Fruit fly (Drosophila melanogaster) whole organism, wandering third instar larva: Measurements from ENCODE around the gene REPTOR.
A peak's percentile ranks its signal among the peaks of the same experiment; 100 is the strongest.

ENCODE experiments used
- Abd-B ChIP-seq: fragments of >200 bp; optimal IDR thresholded peaks from 2 replicates; lab custom pipeline; 2017; ENCODE audit warnings: missing biosample characterization, missing genetic modification characterization
- CG32264 ChIP-seq: fragments of 200-800 bp; sonication (Bioruptor generic); optimal IDR thresholded peaks from 2 replicates; lab custom pipeline; 2016; ENCODE audit warnings: missing biosample characterization, missing genetic modification characterization
- CrebA ChIP-seq: fragments of 200-800 bp; sonication (Bioruptor generic); optimal IDR thresholded peaks from 2 replicates; lab custom pipeline; 2016; ENCODE audit warnings: missing biosample characterization, mild to moderate bottlenecking, missing genetic modification characterization, borderline replicate concordance
- Dfd ChIP-seq: fragments of >200 bp; optimal IDR thresholded peaks from 2 replicates; lab custom pipeline; 2017; ENCODE audit warnings: missing biosample characterization, missing genetic modification characterization
- Dif ChIP-seq: fragments of 200-275, 200-300 bp; sonication (Bioruptor generic); optimal IDR thresholded peaks from 2 replicates; lab custom pipeline; 2018; ENCODE audit warnings: missing biosample characterization, missing genetic modification characterization; ENCODE audit not compliant: partially characterized antibody
- GATAd ChIP-seq: sonication (Bioruptor generic); optimal IDR thresholded peaks from 2 replicates; lab custom pipeline; 2016; ENCODE audit warnings: missing biosample characterization, missing genetic modification characterization
- HLH106 ChIP-seq: fragments of 200-800 bp; optimal IDR thresholded peaks from 3 replicates; lab custom pipeline; 2019; ENCODE audit warnings: missing biosample characterization, mild to moderate bottlenecking, missing genetic modification characterization, moderate library complexity
- Hnf4 ChIP-seq: fragments of 200-800 bp; sonication (Bioruptor generic); optimal IDR thresholded peaks from 2 replicates; lab custom pipeline; 2016; ENCODE audit warnings: missing biosample characterization, mild to moderate bottlenecking, missing genetic modification characterization
- Hr78 ChIP-seq: fragments of >200 bp; optimal IDR thresholded peaks from 2 replicates; lab custom pipeline; 2017; ENCODE audit warnings: missing biosample characterization, missing genetic modification characterization
- Hr83 ChIP-seq: fragments of 200-300 bp; sonication (Bioruptor generic); optimal IDR thresholded peaks from 2 replicates; lab custom pipeline; 2016; ENCODE audit warnings: missing biosample characterization, mild to moderate bottlenecking, missing genetic modification characterization, moderate library complexity; ENCODE audit not compliant: poor library complexity, severe bottlenecking
- Jra ChIP-seq: sonication (Bioruptor generic); optimal IDR thresholded peaks from 2 replicates; lab custom pipeline; 2016; ENCODE audit warnings: missing biosample characterization, missing genetic modification characterization
- Myc ChIP-seq: fragments of >200 bp; optimal IDR thresholded peaks from 2 replicates; lab custom pipeline; 2017
- N ChIP-seq: fragments of >200 bp; optimal IDR thresholded peaks from 2 replicates; lab custom pipeline; 2018; ENCODE audit warnings: missing biosample characterization, missing external identifiers, missing genetic modification characterization
- OdsH ChIP-seq: fragments of 200-800 bp; sonication (Bioruptor generic); optimal IDR thresholded peaks from 2 replicates; lab custom pipeline; 2016; ENCODE audit warnings: missing biosample characterization, mild to moderate bottlenecking, missing genetic modification characterization
- Rel ChIP-seq, 2 experiments: fragments of 200-800 bp; sonication (Bioruptor generic) in 1 of 2; optimal IDR thresholded peaks; 2 replicates in 1 of 2; 3 replicates in 1 of 2; lab custom pipeline; 2016 to 2019; ENCODE audit warnings: mild to moderate bottlenecking in 2 of 2, missing biosample characterization in 2 of 2, missing genetic modification characterization in 2 of 2, moderate library complexity in 1 of 2
- Sp1 ChIP-seq: fragments of 200-800 bp; sonication (Bioruptor generic); optimal IDR thresholded peaks from 3 replicates; lab custom pipeline; 2019; ENCODE audit warnings: missing biosample characterization, mild to moderate bottlenecking, missing genetic modification characterization, moderate library complexity
- Vsx2 ChIP-seq: fragments of 200-300, 225-300 bp; sonication (Bioruptor generic); optimal IDR thresholded peaks from 2 replicates; lab custom pipeline; 2018; ENCODE audit warnings: missing biosample characterization, missing genetic modification characterization; ENCODE audit not compliant: partially characterized antibody
- br ChIP-seq: fragments of 200-800 bp; sonication (Bioruptor generic); optimal IDR thresholded peaks from 2 replicates; lab custom pipeline; 2016; ENCODE audit warnings: missing biosample characterization, missing genetic modification characterization
- dl ChIP-seq, 2 experiments: fragments of 175-275, 200-275 bp in 1 of 2; fragments of 200-275 bp in 1 of 2; sonication (Bioruptor generic); optimal IDR thresholded peaks; lab custom pipeline; 2018; ENCODE audit warnings: mild to moderate bottlenecking in 2 of 2, missing biosample characterization in 2 of 2, missing genetic modification characterization in 2 of 2, moderate library complexity in 2 of 2; ENCODE audit not compliant: partially characterized antibody in 2 of 2, insufficient read depth in 1 of 2
- dmrt93B ChIP-seq: fragments of 200-800 bp; sonication (Bioruptor generic); optimal IDR thresholded peaks from 2 replicates; lab custom pipeline; 2018; ENCODE audit warnings: missing biosample characterization, mild to moderate bottlenecking, missing genetic modification characterization
- ey ChIP-seq: fragments of 200-800 bp; sonication (Bioruptor generic); optimal IDR thresholded peaks from 2 replicates; lab custom pipeline; 2016; ENCODE audit warnings: missing biosample characterization, missing genetic modification characterization
- foxo ChIP-seq, 2 experiments: fragments of 200-800 bp; sonication (Bioruptor generic); optimal IDR thresholded peaks; 2 replicates in 1 of 2; 3 replicates in 1 of 2; lab custom pipeline; 2016 to 2017; ENCODE audit warnings: missing biosample characterization in 2 of 2, missing genetic modification characterization in 2 of 2
- fru ChIP-seq: fragments of 200-800 bp; sonication (Bioruptor generic); optimal IDR thresholded peaks from 3 replicates; lab custom pipeline; 2016; ENCODE audit warnings: missing biosample characterization, mild to moderate bottlenecking, missing genetic modification characterization
- jim ChIP-seq: fragments of 175-275, 200-325 bp; sonication (Bioruptor generic); optimal IDR thresholded peaks from 2 replicates; lab custom pipeline; 2016; ENCODE audit warnings: missing biosample characterization, mild to moderate bottlenecking, missing genetic modification characterization
- lola ChIP-seq: fragments of >200 bp; optimal IDR thresholded peaks from 2 replicates; lab custom pipeline; 2017; ENCODE audit warnings: missing biosample characterization, missing genetic modification characterization
- pan ChIP-seq: fragments of >200 bp; optimal IDR thresholded peaks from 2 replicates; lab custom pipeline; 2017
- psq ChIP-seq: fragments of 200-800 bp; sonication (Bioruptor generic); optimal IDR thresholded peaks from 3 replicates; lab custom pipeline; 2017; ENCODE audit warnings: missing biosample characterization, mild to moderate bottlenecking, missing genetic modification characterization, moderate library complexity
- rgr ChIP-seq: fragments of 200-800 bp; sonication (Bioruptor generic); optimal IDR thresholded peaks from 3 replicates; lab custom pipeline; 2016; ENCODE audit warnings: missing biosample characterization, mild to moderate bottlenecking, missing genetic modification characterization
- sage ChIP-seq: fragments of 200-800 bp; sonication (Bioruptor generic); optimal IDR thresholded peaks from 2 replicates; lab custom pipeline; 2016; ENCODE audit warnings: missing biosample characterization, mild to moderate bottlenecking, missing genetic modification characterization
- sv ChIP-seq: fragments of 200-800 bp; sonication (Bioruptor generic); optimal IDR thresholded peaks from 3 replicates; lab custom pipeline; 2016; ENCODE audit warnings: missing biosample characterization, missing genetic modification characterization
- usp ChIP-seq: fragments of >200 bp; optimal IDR thresholded peaks from 2 replicates; lab custom pipeline; 2017; ENCODE audit warnings: missing biosample characterization, missing genetic modification characterization
- woc ChIP-seq: sonication (Bioruptor generic); optimal IDR thresholded peaks from 2 replicates; lab custom pipeline; 2016; ENCODE audit warnings: missing biosample characterization, mild to moderate bottlenecking, missing genetic modification characterization

Gene REPTOR

dm6 chr3R:24555150-24555549 is 27.5 kb downstream of the REPTOR start:
- TF ChIP-seq HLH106 (tag; lab: Kevin White, UChicago) (no peak), dl (GFP tag; optimal IDR thresholded peaks at IDR 0.05; lab: Kevin White, UChicago; ENCODE audit: insufficient read depth in 1 of 2, partially characterized antibody in 2 of 2) (no peak), Hr78 (GFP tag; lab: Kevin White, UChicago) (no peak), Vsx2 (GFP tag; lab: Kevin White, UChicago) (no peak), sv (no peak)

dm6 chr3R:24550802-24551391 is 31.8 kb downstream of the REPTOR start:
- TF ChIP-seq Sp1, result no peak
- no peak for TF ChIP-seq Dfd (GFP tag; lab: Kevin White, UChicago)
- TF ChIP-seq Hnf4 (GFP tag; lab: Kevin White, UChicago), result no peak
- TF ChIP-seq lola (GFP tag; lab: Kevin White, UChicago), result no peak
- no peak for TF ChIP-seq Hr83 (GFP tag; lab: Kevin White, UChicago)
- no peak for TF ChIP-seq foxo (GFP tag; optimal IDR thresholded peaks at IDR 0.05; lab: Kevin White, UChicago)
- no peak for TF ChIP-seq CG32264 (GFP tag; lab: Kevin White, UChicago)
- no peak for TF ChIP-seq pan (lab: Kevin White, UChicago)
- TF ChIP-seq, all 38 proteins: peak for 0

dm6 chr3R:24549834-24550233 is 32.8 kb downstream of the REPTOR start:
- TF ChIP-seq Hr83 (GFP tag; lab: Kevin White, UChicago), result no peak
- no peak for TF ChIP-seq N
- no peak for TF ChIP-seq woc (GFP tag; lab: Kevin White, UChicago)
- TF ChIP-seq Vsx2 (GFP tag; lab: Kevin White, UChicago), result no peak
- no peak for TF ChIP-seq Dif
- peak; percentile 13 for TF ChIP-seq jim (GFP tag; lab: Kevin White, UChicago)
- TF ChIP-seq CrebA, result peak; percentile 75
- TF ChIP-seq OdsH (GFP tag; lab: Kevin White, UChicago), result no peak
- TF ChIP-seq Sp1, result peak; percentile 72
- TF ChIP-seq foxo (GFP tag; optimal IDR thresholded peaks at IDR 0.05; lab: Kevin White, UChicago), result peak in 1 of 2 experiments; percentile 3
- no peak for TF ChIP-seq HLH106 (tag; lab: Kevin White, UChicago)
- TF ChIP-seq Rel (GFP tag; optimal IDR thresholded peaks at IDR 0.05; lab: Kevin White, UChicago), result no peak
- peak; percentile 50 for TF ChIP-seq Rel (tag; optimal IDR thresholded peaks at IDR 0.05; lab: Kevin White, UChicago)
- TF ChIP-seq, all 38 proteins: peak for 5

- TF ChIP-seq psq (GFP tag; lab: Kevin White, UChicago) (no peak), br (no peak), fru (no peak), Jra (no peak), Vsx2 (GFP tag; lab: Kevin White, UChicago) (no peak), HLH106 (tag; lab: Kevin White, UChicago) (no peak), Dif (no peak), lola (GFP tag; lab: Kevin White, UChicago) (no peak), ey (GFP tag; lab: Kevin White, UChicago) (no peak), rgr (no peak), N (no peak), Myc (lab: Kevin White, UChicago) (no peak), GATAd (GFP tag; lab: Kevin White, UChicago) (no peak), Hr83 (GFP tag; lab: Kevin White, UChicago) (no peak)
Measured at dm6 chr3R:24548832-24549231, 33.8 kb downstream of the REPTOR start.

dm6 chr3R:24548216-24548615 is 34.4 kb downstream of the REPTOR start:
- TF ChIP-seq psq (GFP tag; lab: Kevin White, UChicago) (no peak), CrebA (no peak), Jra (no peak), Abd-B (GFP tag; lab: Kevin White, UChicago) (no peak), sage (GFP tag; lab: Kevin White, UChicago) (no peak), Dif (no peak), jim (GFP tag; lab: Kevin White, UChicago) (no peak), GATAd (GFP tag; lab: Kevin White, UChicago) (no peak), foxo (GFP tag; optimal IDR thresholded peaks at IDR 0.05; lab: Kevin White, UChicago) (no peak), HLH106 (tag; lab: Kevin White, UChicago) (no peak), Sp1 (no peak), Myc (lab: Kevin White, UChicago) (no peak), usp (GFP tag; lab: Kevin White, UChicago) (no peak), dmrt93B (GFP tag; lab: Kevin White, UChicago) (no peak), fru (no peak), Hr83 (GFP tag; lab: Kevin White, UChicago) (no peak)
